Fruit fly (Drosophila melanogaster) whole organism, embryonic: ENCODE data around the gene Tsp29Fa.

ENCODE experiments used
- Blimp-1 ChIP-seq: fragments of 200-800 bp; sonication (Bioruptor generic); optimal IDR thresholded peaks from 3 replicates; lab custom pipeline; 2018; ENCODE audit warnings: missing biosample characterization, missing genetic modification characterization, mild to moderate bottlenecking, moderate library complexity, missing genetic modification reagents
- CG10267 ChIP-seq: fragments of 200-800 bp; sonication (Bioruptor generic); optimal IDR thresholded peaks from 2 replicates; lab custom pipeline; 2018; ENCODE audit warnings: missing biosample characterization, mild to moderate bottlenecking, missing genetic modification characterization, moderate library complexity
- CG11560 ChIP-seq: fragments of 200-800 bp; sonication (Bioruptor generic); IDR thresholded peaks from 3 replicates; pipeline ENCODE4 v1.3.6; 2022; ENCODE audit warnings: missing biosample characterization, missing genetic modification characterization
- CG12659 ChIP-seq: fragments of 200-800 bp; sonication (Bioruptor generic); optimal IDR thresholded peaks from 3 replicates; lab custom pipeline; 2017; ENCODE audit warnings: mild to moderate bottlenecking, missing biosample characterization, missing genetic modification reagents, missing genetic modification characterization
- CG1647 ChIP-seq: fragments of 200-800 bp; sonication (Bioruptor generic); optimal IDR thresholded peaks from 3 replicates; lab custom pipeline; 2016; ENCODE audit warnings: missing biosample characterization, missing genetic modification characterization
- CG16779 ChIP-seq: fragments of 200-800 bp; sonication (Bioruptor generic); IDR thresholded peaks from 2 replicates; pipeline ENCODE4 v1.3.6; 2022; ENCODE audit warnings: missing biosample characterization, missing genetic modification characterization
- CG18262 ChIP-seq: fragments of 200-800 bp; optimal IDR thresholded peaks from 3 replicates; lab custom pipeline; 2019; ENCODE audit warnings: missing biosample characterization, mild to moderate bottlenecking, missing genetic modification characterization, moderate library complexity
- CG2678 ChIP-seq: fragments of 200-800 bp; sonication (Bioruptor generic); optimal IDR thresholded peaks from 3 replicates; lab custom pipeline; 2019; ENCODE audit warnings: missing biosample characterization, mild to moderate bottlenecking, missing genetic modification characterization, moderate library complexity
- CG30403 ChIP-seq: fragments of 200-800 bp; sonication (Bioruptor generic); optimal IDR thresholded peaks from 3 replicates; lab custom pipeline; 2016; ENCODE audit warnings: missing biosample characterization, missing genetic modification characterization
- CG33557 ChIP-seq: fragments of 200-800 bp; sonication (Bioruptor generic); optimal IDR thresholded peaks from 2 replicates; lab custom pipeline; 2019; ENCODE audit warnings: missing biosample characterization, mild to moderate bottlenecking, missing genetic modification characterization, moderate library complexity
- CG4360 ChIP-seq: fragments of 200-800 bp; sonication (Bioruptor generic); IDR thresholded peaks from 2 replicates; pipeline ENCODE4 v1.3.6; 2022; ENCODE audit warnings: missing biosample characterization, missing genetic modification characterization
- CG4730 ChIP-seq: fragments of 200-800 bp; sonication (Bioruptor generic); IDR thresholded peaks from 2 replicates; pipeline ENCODE4 v1.3.6; 2022; ENCODE audit warnings: missing biosample characterization, missing genetic modification characterization
- CG6175 ChIP-seq: fragments of 200-800 bp; sonication (Bioruptor generic); IDR thresholded peaks from 3 replicates; pipeline ENCODE4 v1.3.6; 2022; ENCODE audit warnings: missing biosample characterization, missing genetic modification characterization
- CG6654 ChIP-seq: fragments of 200-800 bp; sonication (Bioruptor generic); optimal IDR thresholded peaks from 2 replicates; lab custom pipeline; 2017; ENCODE audit warnings: missing biosample characterization, mild to moderate bottlenecking, missing genetic modification characterization
- CG6765 ChIP-seq: fragments of 200-800 bp; sonication (Bioruptor generic); optimal IDR thresholded peaks from 3 replicates; lab custom pipeline; 2017; ENCODE audit warnings: missing biosample characterization, mild to moderate bottlenecking, missing genetic modification characterization
- CG9727 ChIP-seq: fragments of 200-800 bp; sonication (Bioruptor generic); optimal IDR thresholded peaks from 3 replicates; lab custom pipeline; 2017; ENCODE audit warnings: missing biosample characterization, mild to moderate bottlenecking, missing genetic modification characterization
- Dref ChIP-seq: fragments of 200-800 bp; sonication (Bioruptor generic); IDR thresholded peaks from 2 replicates; pipeline ENCODE4 v1.3.6; 2022; ENCODE audit warnings: missing biosample characterization, missing genetic modification characterization
- Drgx ChIP-seq: fragments of 200-800 bp; sonication (Bioruptor generic); IDR thresholded peaks from 2 replicates; pipeline ENCODE4 v1.3.6; 2022; ENCODE audit warnings: missing biosample characterization, missing genetic modification characterization
- Gug ChIP-seq: fragments of 200-800 bp; sonication (Bioruptor generic); IDR thresholded peaks from 4 replicates; pipeline ENCODE4 v1.3.6; 2022; ENCODE audit warnings: missing biosample characterization, missing genetic modification characterization
- Pdp1 ChIP-seq, 2 experiments: fragments of 200-800 bp; sonication (Bioruptor generic); optimal IDR thresholded peaks; 3 replicates each; lab custom pipeline; 2016; ENCODE audit warnings: missing biosample characterization in 2 of 2, missing genetic modification characterization in 2 of 2, mild to moderate bottlenecking in 1 of 2, moderate library complexity in 1 of 2
- Trl ChIP-seq, 3 experiments: fragments of >200 bp in 2 of 3; fragments of 200-800 bp in 1 of 3; sonication (Bioruptor generic) in 1 of 3; optimal IDR thresholded peaks; 2 replicates in 1 of 3; 3 replicates in 2 of 3; lab custom pipeline; 2016 to 2017; ENCODE audit warnings: missing biosample characterization in 1 of 3, missing genetic modification characterization in 1 of 3
- aop ChIP-seq: fragments of 200-800 bp; sonication (Bioruptor generic); IDR thresholded peaks from 2 replicates; pipeline ENCODE4 v1.3.6; 2022; ENCODE audit warnings: missing biosample characterization, missing genetic modification characterization
- bab2 ChIP-seq: fragments of 200-800 bp; sonication (Bioruptor generic); optimal IDR thresholded peaks from 2 replicates; lab custom pipeline; 2016; ENCODE audit warnings: missing biosample characterization, missing genetic modification characterization
- bigmax ChIP-seq: fragments of 200-800 bp; sonication (Bioruptor generic); optimal IDR thresholded peaks from 2 replicates; lab custom pipeline; 2018; ENCODE audit warnings: missing biosample characterization, mild to moderate bottlenecking, missing genetic modification characterization
- cg ChIP-seq: fragments of 200-800 bp; sonication (Bioruptor generic); optimal IDR thresholded peaks from 3 replicates; lab custom pipeline; 2019; ENCODE audit warnings: missing biosample characterization, mild to moderate bottlenecking, missing genetic modification characterization, moderate library complexity
- chinmo ChIP-seq: fragments of 200-800 bp; sonication (Bioruptor generic); IDR thresholded peaks from 4 replicates; pipeline ENCODE4 v1.3.6; 2022; ENCODE audit warnings: missing biosample characterization, missing genetic modification characterization; ENCODE audit not compliant: partially characterized antibody
- crc ChIP-seq: fragments of 200-800 bp; sonication (Bioruptor generic); optimal IDR thresholded peaks from 2 replicates; lab custom pipeline; 2016; ENCODE audit warnings: missing biosample characterization, missing genetic modification characterization
- crol ChIP-seq: fragments of 200-800 bp; sonication (Bioruptor generic); IDR thresholded peaks from 2 replicates; pipeline ENCODE4 v1.3.6; 2022; ENCODE audit warnings: missing biosample characterization, missing genetic modification characterization
- fd64A ChIP-seq: fragments of 200-800 bp; sonication (Bioruptor generic); optimal IDR thresholded peaks from 3 replicates; lab custom pipeline; 2018; ENCODE audit warnings: missing biosample characterization, mild to moderate bottlenecking, missing genetic modification characterization
- gem ChIP-seq: fragments of 200-800 bp; sonication (Bioruptor generic); optimal IDR thresholded peaks from 2 replicates; lab custom pipeline; 2019; ENCODE audit warnings: missing biosample characterization, mild to moderate bottlenecking, missing genetic modification characterization, moderate library complexity
- gfzf ChIP-seq: fragments of 200-800 bp; sonication (Bioruptor generic); optimal IDR thresholded peaks from 2 replicates; lab custom pipeline; 2016; ENCODE audit warnings: missing biosample characterization, mild to moderate bottlenecking, missing genetic modification characterization, moderate library complexity
- jing ChIP-seq: fragments of 200-800 bp; sonication (Bioruptor generic); optimal IDR thresholded peaks from 2 replicates; lab custom pipeline; 2018; ENCODE audit warnings: missing biosample characterization, mild to moderate bottlenecking, missing genetic modification characterization
- kni ChIP-seq: fragments of 200-800 bp; sonication (Bioruptor generic); optimal IDR thresholded peaks from 3 replicates; lab custom pipeline; 2017; ENCODE audit warnings: mild to moderate bottlenecking, missing biosample characterization, missing genetic modification reagents, missing genetic modification characterization
- lbe ChIP-seq: fragments of 200-800 bp; sonication (Bioruptor generic); optimal IDR thresholded peaks from 2 replicates; lab custom pipeline; 2016; ENCODE audit warnings: missing biosample characterization, mild to moderate bottlenecking, missing genetic modification characterization
- lola ChIP-seq, 3 experiments: fragments of >200 bp in 2 of 3; fragments of 200-800 bp in 1 of 3; sonication (Bioruptor generic) in 1 of 3; optimal IDR thresholded peaks; 2 replicates each; lab custom pipeline; 2017 to 2019; ENCODE audit warnings: missing biosample characterization in 3 of 3, missing genetic modification characterization in 3 of 3, mild to moderate bottlenecking in 1 of 3, moderate library complexity in 1 of 3
- nerfin-1 ChIP-seq: fragments of 200-800 bp; sonication (Bioruptor generic); optimal IDR thresholded peaks from 3 replicates; lab custom pipeline; 2019; ENCODE audit warnings: missing biosample characterization, mild to moderate bottlenecking, missing genetic modification characterization, moderate library complexity
- pita ChIP-seq: fragments of 200-800 bp; sonication (Bioruptor generic); optimal IDR thresholded peaks from 2 replicates; lab custom pipeline; 2017; ENCODE audit warnings: missing biosample characterization, mild to moderate bottlenecking, missing genetic modification characterization
- pros ChIP-seq: fragments of 200-800 bp; sonication (Bioruptor generic); optimal IDR thresholded peaks from 3 replicates; lab custom pipeline; 2019; ENCODE audit warnings: missing biosample characterization, mild to moderate bottlenecking, missing genetic modification characterization, moderate library complexity
- pum ChIP-seq: fragments of 200-800 bp; sonication (Bioruptor generic); optimal IDR thresholded peaks from 2 replicates; lab custom pipeline; 2016; ENCODE audit warnings: missing biosample characterization, missing genetic modification characterization
- row ChIP-seq: fragments of 200-800 bp; sonication (Bioruptor generic); IDR thresholded peaks from 3 replicates; pipeline ENCODE4 v1.3.6; 2022; ENCODE audit warnings: missing biosample characterization, missing genetic modification characterization
- sc ChIP-seq, 3 experiments: fragments of >200 bp in 2 of 3; fragments of 200-800 bp in 1 of 3; sonication (Bioruptor generic) in 1 of 3; optimal IDR thresholded peaks; 2 replicates in 2 of 3; 3 replicates in 1 of 3; lab custom pipeline; 2017; ENCODE audit warnings: mild to moderate bottlenecking in 1 of 3, missing biosample characterization in 1 of 3, missing genetic modification characterization in 1 of 3, missing genetic modification reagents in 1 of 3
- scrt ChIP-seq: fragments of 200-800 bp; sonication (Bioruptor generic); optimal IDR thresholded peaks from 2 replicates; lab custom pipeline; 2018; ENCODE audit warnings: missing biosample characterization, mild to moderate bottlenecking, missing genetic modification characterization, moderate library complexity
- sens ChIP-seq: fragments of 200-800 bp; sonication (Bioruptor generic); peaks from one replicate; lab custom pipeline; 2016; ENCODE audit warnings: missing biosample characterization, missing genetic modification characterization
- so ChIP-seq: fragments of 200-800 bp; sonication (Bioruptor generic); IDR thresholded peaks from 3 replicates; pipeline ENCODE4 v1.3.6; 2022; ENCODE audit warnings: missing biosample characterization, missing genetic modification characterization
- tio ChIP-seq: fragments of 200-800 bp; sonication (Bioruptor generic); optimal IDR thresholded peaks from 2 replicates; lab custom pipeline; 2017; ENCODE audit warnings: missing biosample characterization, missing genetic modification characterization, inconsistent platforms
- ttk ChIP-seq: fragments of 200-800 bp; sonication (Bioruptor generic); IDR thresholded peaks from 2 replicates; pipeline ENCODE4 v2.1.2; 2022; ENCODE audit warnings: missing biosample characterization, missing genetic modification characterization
- yki ChIP-seq: fragments of >200 bp; optimal IDR thresholded peaks from 3 replicates; lab custom pipeline; 2018
- z ChIP-seq: fragments of 200-800 bp; sonication (Bioruptor generic); IDR thresholded peaks from 3 replicates; pipeline ENCODE4 v1.3.6; 2022; ENCODE audit warnings: missing biosample characterization, missing genetic modification characterization

Gene Tsp29Fa

DNA sequence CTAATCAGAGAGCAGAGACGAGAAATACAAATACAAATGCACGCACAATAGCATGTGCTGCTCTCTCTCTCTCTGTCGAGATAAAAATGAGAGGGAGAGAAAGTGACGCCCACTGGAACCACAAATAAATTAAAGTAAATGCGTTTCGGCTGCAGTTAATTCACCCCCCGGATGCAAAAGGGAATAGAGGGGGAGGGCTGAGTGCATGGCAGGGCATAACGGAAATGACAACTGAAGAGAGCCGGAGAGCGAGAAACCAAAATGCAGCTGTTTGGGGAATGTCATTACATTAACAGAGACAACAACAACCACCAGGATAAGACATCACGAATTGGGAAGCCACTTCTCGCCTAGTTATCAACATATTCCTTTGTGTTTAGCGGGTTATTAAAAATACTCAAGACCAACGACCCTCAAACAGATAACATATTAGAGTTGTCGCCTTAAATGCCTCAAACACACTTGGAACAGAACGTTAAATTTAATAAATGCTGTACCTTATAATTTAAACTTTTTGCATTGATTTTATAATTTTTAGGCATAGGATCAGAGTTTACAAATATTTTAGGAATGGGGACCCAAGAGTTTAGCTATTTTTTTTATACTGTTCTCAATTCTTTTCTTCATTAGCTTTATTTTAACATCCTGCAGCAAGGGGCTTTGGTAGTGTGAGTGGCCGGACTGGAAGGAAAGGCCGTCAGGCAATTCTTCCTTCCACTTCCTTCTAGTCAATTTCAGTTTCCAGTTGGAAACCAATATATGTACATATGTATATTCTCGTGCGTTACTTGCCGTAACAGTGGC, 16.4 kb downstream of the Tsp29Fa start (continued):
- TF ChIP-seq lbe (GFP tag; lab: Kevin White, UChicago) (peak; percentile 46), pum (no peak), cg (GFP tag; lab: Kevin White, UChicago) (peak; percentile 59), CG6765 (no peak), CG10267 (tag; lab: Kevin White, UChicago) (peak; percentile 14), chinmo (GFP tag; lab: Robert Waterston, UW) (0 out of 4 replicates have a peak, but pooled peaks have one; percentile 15), nerfin-1 (tag; lab: Kevin White, UChicago) (peak; percentile 50), ttk (GFP tag; lab: Robert Waterston, UW) (no peak; the same call in 1 of the 2 replicates), CG6175 (GFP tag; lab: Robert Waterston, UW) (no peak), scrt (GFP tag; lab: Kevin White, UChicago) (no peak), z (GFP tag; lab: Robert Waterston, UW) (0 out of 3 replicates have a peak, but pooled peaks have one; percentile 16), row (GFP tag; lab: Robert Waterston, UW) (0 out of 3 replicates have a peak, but pooled peaks have one; percentile 6), CG30403 (GFP tag; lab: Kevin White, UChicago) (peak; percentile 2), CG11560 (tag; lab: Robert Waterston, UW) (no peak), CG1647 (no peak), pros (peak; percentile 93), crol (GFP tag; lab: Robert Waterston, UW) (peak; percentile 79), so (GFP tag; lab: Robert Waterston, UW) (no peak), tio (GFP tag; lab: Kevin White, UChicago) (peak; percentile 13), Dref (GFP tag; lab: Robert Waterston, UW) (no peak), sc (optimal IDR thresholded peaks at IDR 0.05; lab: Kevin White, UChicago) (no peak), sc (GFP tag; optimal IDR thresholded peaks at IDR 0.05; lab: Kevin White, UChicago) (no peak), Drgx (GFP tag; lab: Robert Waterston, UW) (peak; percentile 21; the same call in 1 of the 2 replicates), gfzf (no peak), CG12659 (no peak), Trl (optimal IDR thresholded peaks at IDR 0.05; lab: Kevin White, UChicago) (peak; percentile 58 to 83), Trl (GFP tag; optimal IDR thresholded peaks at IDR 0.05; lab: Kevin White, UChicago) (peak; percentile 7), crc (GFP tag; lab: Kevin White, UChicago) (no peak), CG18262 (tag; lab: Kevin White, UChicago) (peak; percentile 28), CG4360 (GFP tag; lab: Robert Waterston, UW) (peak; percentile 86), CG2678 (tag; lab: Kevin White, UChicago) (peak; percentile 16), CG6654 (GFP tag; lab: Kevin White, UChicago) (no peak), aop (GFP tag; lab: Robert Waterston, UW) (peak; percentile 81), CG33557 (GFP tag; lab: Kevin White, UChicago) (no peak), sens (GFP tag; lab: Kevin White, UChicago) (peak; percentile 87), lola (GFP tag; optimal IDR thresholded peaks at IDR 0.05; lab: Kevin White, UChicago) (peak in 1 of 3 experiments; percentile 20), CG4730 (no peak), pita (GFP tag; lab: Kevin White, UChicago) (no peak), Gug (no peak), bab2 (GFP tag; lab: Kevin White, UChicago) (no peak), bigmax (no peak), kni (GFP tag; lab: Kevin White, UChicago) (peak; percentile 57), yki (lab: Kevin White, UChicago) (peak; percentile 54), CG9727 (GFP tag; lab: Kevin White, UChicago) (peak; percentile 32), fd64A (GFP tag; lab: Kevin White, UChicago) (peak; percentile 34), gem (tag; lab: Kevin White, UChicago) (peak; percentile 43), CG16779 (GFP tag; lab: Robert Waterston, UW) (no peak), Pdp1 (GFP tag; optimal IDR thresholded peaks at IDR 0.05; lab: Kevin White, UChicago) (peak in 1 of 2 experiments; percentile 41), Blimp-1 (GFP tag; lab: Kevin White, UChicago) (peak; percentile 48), jing (GFP tag; lab: Kevin White, UChicago) (no peak)
